Worm (Caenorhabditis elegans) whole organism, young adult: ENCODE results near the gene C44B11.6.

Source experiments
- B0019.2 ChIP-seq: fragments of 200-800 bp; sonication (Bioruptor generic); conservative IDR thresholded peaks from 2 replicates; pipeline ENCODE4 v1.3.6; 2022; ENCODE audit warnings: missing genetic modification reagents, missing genetic modification characterization, missing compliant biosample characterization
- C06A6.2 ChIP-seq: fragments of 200-800 bp; sonication (Bioruptor generic); conservative IDR thresholded peaks from 2 replicates; pipeline ENCODE4 v1.3.6; 2022; ENCODE audit warnings: missing genetic modification characterization, missing compliant biosample characterization
- C17E4.6 ChIP-seq: fragments of 200-800 bp; sonication (Bioruptor generic); IDR thresholded peaks from 2 replicates; pipeline ENCODE4 v1.3.6; 2022; ENCODE audit warnings: missing genetic modification reagents, missing genetic modification characterization, missing compliant biosample characterization
- F10E7.11 ChIP-seq: sonication (generic microtip); optimal IDR thresholded peaks from 2 replicates; lab custom pipeline; 2017; ENCODE audit warnings: mild to moderate bottlenecking, missing genetic modification characterization, moderate library complexity, missing compliant biosample characterization
- F22D6.2 ChIP-seq: sonication (generic microtip); optimal IDR thresholded peaks from 2 replicates; lab custom pipeline; 2016; ENCODE audit warnings: mild to moderate bottlenecking, missing genetic modification characterization, missing compliant biosample characterization
- F23B12.7 ChIP-seq: sonication (generic microtip); optimal IDR thresholded peaks from 2 replicates; lab custom pipeline; 2017; ENCODE audit warnings: missing genetic modification characterization, mild to moderate bottlenecking, missing compliant biosample characterization, antibody characterized with exemption, moderate library complexity; ENCODE audit not compliant: insufficient read depth
- F33H1.4 ChIP-seq: fragments of 200-800 bp; sonication (Bioruptor generic); IDR thresholded peaks from 2 replicates; pipeline ENCODE4 v1.3.6; 2022; ENCODE audit warnings: missing genetic modification reagents, missing genetic modification characterization, missing compliant biosample characterization
- F39B2.1 ChIP-seq: fragments of 200-800 bp; sonication (Bioruptor generic); IDR thresholded peaks from 2 replicates; pipeline ENCODE4 v1.3.6; 2022; ENCODE audit warnings: missing genetic modification reagents, missing genetic modification characterization, missing compliant biosample characterization
- F52B5.7 ChIP-seq: sonication (generic microtip); optimal IDR thresholded peaks from 2 replicates; lab custom pipeline; 2016; ENCODE audit warnings: mild to moderate bottlenecking, missing genetic modification characterization, missing compliant biosample characterization
- F55B11.4 ChIP-seq: sonication (generic microtip); optimal IDR thresholded peaks from 2 replicates; lab custom pipeline; 2016; ENCODE audit warnings: missing compliant biosample characterization, missing genetic modification characterization, borderline replicate concordance; ENCODE audit not compliant: insufficient read depth
- K11D2.4 ChIP-seq: fragments of 200-800 bp; sonication (Bioruptor generic); IDR thresholded peaks from 2 replicates; pipeline ENCODE4 v1.3.6; 2022; ENCODE audit warnings: missing genetic modification reagents, missing genetic modification characterization, missing compliant biosample characterization
- Y56A3A.18 ChIP-seq: fragments of 200-800 bp; sonication (Bioruptor generic); IDR thresholded peaks from 2 replicates; pipeline ENCODE4 v1.3.6; 2022; ENCODE audit warnings: missing genetic modification reagents, missing genetic modification characterization, missing compliant biosample characterization
- Y95B8A.8 ChIP-seq: fragments of 200-800 bp; sonication (Bioruptor generic); IDR thresholded peaks from 2 replicates; pipeline ENCODE4 v1.3.6; 2022; ENCODE audit warnings: missing genetic modification reagents, missing genetic modification characterization, missing compliant biosample characterization
- ZK185.1 ChIP-seq: sonication (generic microtip); optimal IDR thresholded peaks from 2 replicates; lab custom pipeline; 2016; ENCODE audit warnings: mild to moderate bottlenecking, missing genetic modification characterization, missing compliant biosample characterization; ENCODE audit not compliant: poor library complexity, severe bottlenecking
- aptf-3 ChIP-seq: fragments of 200-800 bp; sonication (Bioruptor generic); IDR thresholded peaks from 2 replicates; pipeline ENCODE4 v1.3.6; 2022; ENCODE audit warnings: missing genetic modification characterization, missing compliant biosample characterization
- atf-7 ChIP-seq: sonication (generic microtip); optimal IDR thresholded peaks from 2 replicates; lab custom pipeline; 2017; ENCODE audit warnings: mild to moderate bottlenecking, missing genetic modification characterization, missing compliant biosample characterization
- attf-3 ChIP-seq: fragments of 200-800 bp; sonication (Bioruptor generic); conservative IDR thresholded peaks from 2 replicates; pipeline ENCODE4 v1.3.6; 2022; ENCODE audit warnings: missing genetic modification reagents, missing genetic modification characterization, missing compliant biosample characterization
- attf-6 ChIP-seq: fragments of 200-800 bp; sonication (Bioruptor generic); IDR thresholded peaks from 2 replicates; pipeline ENCODE4 v1.3.6; 2022; ENCODE audit warnings: missing genetic modification reagents, missing genetic modification characterization, missing compliant biosample characterization
- cebp-2 ChIP-seq: fragments of 200-800 bp; sonication (Bioruptor generic); IDR thresholded peaks from 2 replicates; pipeline ENCODE4 v1.3.6; 2022; ENCODE audit warnings: missing genetic modification characterization, missing compliant biosample characterization
- ceh-100 ChIP-seq: fragments of 200-800 bp; sonication (Bioruptor generic); IDR thresholded peaks from 2 replicates; pipeline ENCODE4 v1.3.6; 2022; ENCODE audit warnings: missing genetic modification reagents, missing genetic modification characterization, missing compliant biosample characterization
- ceh-27 ChIP-seq: fragments of 200-800 bp; sonication (Bioruptor generic); optimal IDR thresholded peaks from 2 replicates; lab custom pipeline; 2018; ENCODE audit warnings: mild to moderate bottlenecking, missing genetic modification characterization, moderate library complexity, missing compliant biosample characterization
- ceh-58 ChIP-seq: fragments of 200-800 bp; sonication (Bioruptor generic); IDR thresholded peaks from 2 replicates; pipeline ENCODE4 v1.3.6; 2022; ENCODE audit warnings: missing genetic modification characterization, missing compliant biosample characterization
- ceh-79 ChIP-seq: sonication (generic microtip); optimal IDR thresholded peaks from 2 replicates; lab custom pipeline; 2017; ENCODE audit warnings: mild to moderate bottlenecking, missing genetic modification characterization, missing compliant biosample characterization
- ceh-91 ChIP-seq: fragments of 200-800 bp; sonication (Bioruptor generic); IDR thresholded peaks from 2 replicates; pipeline ENCODE4 v1.3.6; 2022; ENCODE audit warnings: missing genetic modification reagents, missing genetic modification characterization, missing compliant biosample characterization
- dox-1 ChIP-seq: fragments of 200-800 bp; sonication (Bioruptor generic); IDR thresholded peaks from 2 replicates; pipeline ENCODE4 v1.3.6; 2022; ENCODE audit warnings: missing genetic modification reagents, missing genetic modification characterization, missing compliant biosample characterization
- dpff-1 ChIP-seq: sonication (generic microtip); optimal IDR thresholded peaks from 2 replicates; lab custom pipeline; 2017; ENCODE audit warnings: mild to moderate bottlenecking, missing genetic modification characterization, missing compliant biosample characterization
- egl-44 ChIP-seq: fragments of 200-800 bp; sonication (Bioruptor generic); IDR thresholded peaks from 2 replicates; pipeline ENCODE4 v1.3.6; 2022; ENCODE audit warnings: missing genetic modification reagents, missing genetic modification characterization, missing compliant biosample characterization
- egrh-3 ChIP-seq: fragments of 200-800 bp; sonication (Bioruptor generic); IDR thresholded peaks from 2 replicates; pipeline ENCODE4 v1.3.6; 2022; ENCODE audit warnings: missing genetic modification reagents, missing genetic modification characterization, missing compliant biosample characterization
- hmg-1.2 ChIP-seq: fragments of 200-800 bp; sonication (Bioruptor generic); IDR thresholded peaks from 2 replicates; pipeline ENCODE4 v1.3.6; 2022; ENCODE audit warnings: missing genetic modification reagents, missing genetic modification characterization, missing compliant biosample characterization
- lag-1 ChIP-seq: fragments of 200-800 bp; sonication (Bioruptor generic); IDR thresholded peaks from 2 replicates; pipeline ENCODE4 v1.3.6; 2022; ENCODE audit warnings: missing genetic modification reagents, missing genetic modification characterization, missing compliant biosample characterization
- lsl-1 ChIP-seq: fragments of 200-800 bp; sonication (Bioruptor generic); optimal IDR thresholded peaks from 2 replicates; lab custom pipeline; 2018; ENCODE audit warnings: mild to moderate bottlenecking, missing genetic modification characterization, moderate library complexity, missing compliant biosample characterization
- lsy-27 ChIP-seq: sonication (generic microtip); optimal IDR thresholded peaks from 2 replicates; lab custom pipeline; 2017; ENCODE audit warnings: missing genetic modification characterization, mild to moderate bottlenecking, missing compliant biosample characterization, antibody characterized with exemption, missing genotype, borderline replicate concordance; ENCODE audit not compliant: insufficient read depth
- madf-8 ChIP-seq: fragments of 200-800 bp; sonication (Bioruptor generic); conservative IDR thresholded peaks from 2 replicates; pipeline ENCODE4 v1.3.6; 2022; ENCODE audit warnings: missing genetic modification reagents, missing genetic modification characterization, missing compliant biosample characterization
- mcd-1 ChIP-seq: fragments of 200-800 bp; sonication (Bioruptor generic); IDR thresholded peaks from 2 replicates; pipeline ENCODE4 v1.3.6; 2022; ENCODE audit warnings: missing genetic modification reagents, missing genetic modification characterization, missing compliant biosample characterization
- mel-28 ChIP-seq: sonication (generic microtip); optimal IDR thresholded peaks from 2 replicates; lab custom pipeline; 2016; ENCODE audit warnings: borderline replicate concordance, mild to moderate bottlenecking, missing genetic modification characterization, missing compliant biosample characterization
- nfya-1 ChIP-seq: sonication (generic microtip); optimal IDR thresholded peaks from 2 replicates; lab custom pipeline; 2017; ENCODE audit warnings: antibody characterized with exemption, missing compliant biosample characterization, missing genetic modification characterization, borderline replicate concordance; ENCODE audit not compliant: insufficient read depth
- nhr-27 ChIP-seq: fragments of 200-800 bp; sonication (Bioruptor generic); optimal IDR thresholded peaks from 2 replicates; lab custom pipeline; 2018; ENCODE audit warnings: mild to moderate bottlenecking, missing genetic modification characterization, moderate library complexity, missing compliant biosample characterization
- nhr-90 ChIP-seq: sonication (generic microtip); optimal IDR thresholded peaks from 2 replicates; lab custom pipeline; 2016; ENCODE audit warnings: missing genotype, mild to moderate bottlenecking, missing genetic modification characterization, missing compliant biosample characterization
- pbrm-1 ChIP-seq: fragments of 200-800 bp; sonication (Bioruptor generic); IDR thresholded peaks from 2 replicates; pipeline ENCODE4 v1.3.6; 2022; ENCODE audit warnings: missing genetic modification reagents, missing genetic modification characterization, missing compliant biosample characterization
- rcor-1 ChIP-seq: fragments of 200-800 bp; sonication (Bioruptor generic); IDR thresholded peaks from 2 replicates; pipeline ENCODE4 v1.3.6; 2022; ENCODE audit warnings: missing genetic modification reagents, missing genetic modification characterization, missing compliant biosample characterization
- snpc-1.1 ChIP-seq: sonication (generic microtip); optimal IDR thresholded peaks from 2 replicates; lab custom pipeline; 2017; ENCODE audit warnings: missing genetic modification characterization, mild to moderate bottlenecking, missing compliant biosample characterization, antibody characterized with exemption, moderate library complexity, missing genotype, missing genetic modification reagents; ENCODE audit not compliant: insufficient read depth
- snpc-3.4 ChIP-seq: sonication (generic microtip); optimal IDR thresholded peaks from 2 replicates; lab custom pipeline; 2017; ENCODE audit warnings: missing genetic modification characterization, mild to moderate bottlenecking, missing compliant biosample characterization, antibody characterized with exemption, moderate library complexity, missing genotype, missing genetic modification reagents
- sptf-2 ChIP-seq: fragments of 200-800 bp; sonication (Bioruptor generic); optimal IDR thresholded peaks from 2 replicates; lab custom pipeline; 2018; ENCODE audit warnings: mild to moderate bottlenecking, missing genetic modification characterization, missing compliant biosample characterization
- tlf-1 ChIP-seq: fragments of 200-800 bp; sonication (Bioruptor generic); optimal IDR thresholded peaks from 2 replicates; lab custom pipeline; 2018; ENCODE audit warnings: mild to moderate bottlenecking, missing genetic modification characterization, missing compliant biosample characterization
- ztf-18 ChIP-seq: sonication (generic microtip); optimal IDR thresholded peaks from 2 replicates; lab custom pipeline; 2016; ENCODE audit warnings: missing genotype, mild to moderate bottlenecking, missing genetic modification characterization, missing compliant biosample characterization
- ztf-25 ChIP-seq: fragments of 200-800 bp; sonication (Bioruptor generic); IDR thresholded peaks from 2 replicates; pipeline ENCODE4 v1.3.6; 2022; ENCODE audit warnings: missing genetic modification reagents, missing genetic modification characterization, missing compliant biosample characterization

C44B11.6 gene

DNA sequence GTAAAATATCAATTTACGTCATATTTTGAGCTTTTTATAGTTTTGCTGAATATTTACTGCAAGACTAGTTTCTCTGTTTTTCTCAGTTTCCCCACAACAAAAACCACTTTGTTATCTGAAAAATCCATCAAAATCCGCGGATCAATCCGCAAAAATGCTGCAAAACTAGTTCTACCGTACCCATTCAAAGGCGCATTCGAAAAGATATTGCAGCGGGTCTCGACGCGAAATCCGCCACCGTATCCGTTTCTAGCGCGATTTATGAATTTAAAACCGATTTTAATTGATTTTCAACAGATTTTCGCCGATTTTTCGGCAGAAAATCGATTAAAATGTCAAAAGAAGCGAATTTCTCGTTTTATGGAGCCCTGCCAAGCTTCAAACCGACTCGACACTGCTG, 18.4 kb downstream of the C44B11.6 start, which contains the start of gene R148.4 (continued):
- TF ChIP-seq snpc-3.4 (tag; lab: Kevin White, UChicago) (peak; percentile 58), dox-1 (GFP tag; lab: Robert Waterston, UW) (peak; percentile 73), pbrm-1 (peak; percentile 61; the same call in 1 of the 2 replicates), rcor-1 (0 out of 2 replicates have a peak, but pooled peaks have one; percentile 25), ZK185.1 (tag; lab: Kevin White, UChicago) (no peak), Y95B8A.8 (no peak), hmg-1.2 (GFP tag; lab: Robert Waterston, UW) (peak; percentile 50), egrh-3 (GFP tag; lab: Robert Waterston, UW) (no peak), snpc-1.1 (tag; lab: Kevin White, UChicago) (no peak), madf-8 (GFP tag; lab: Robert Waterston, UW) (peak; percentile 89), attf-3 (GFP tag; lab: Robert Waterston, UW) (no peak), lsy-27 (tag; lab: Kevin White, UChicago) (no peak), attf-6 (GFP tag; lab: Robert Waterston, UW) (no peak), lsl-1 (GFP tag; lab: Kevin White, UChicago) (peak; percentile 98), ceh-91 (GFP tag; lab: Robert Waterston, UW) (peak; percentile 88), egl-44 (GFP tag; lab: Robert Waterston, UW) (no peak), mcd-1 (GFP tag; lab: Robert Waterston, UW) (peak; percentile 63)

DNA sequence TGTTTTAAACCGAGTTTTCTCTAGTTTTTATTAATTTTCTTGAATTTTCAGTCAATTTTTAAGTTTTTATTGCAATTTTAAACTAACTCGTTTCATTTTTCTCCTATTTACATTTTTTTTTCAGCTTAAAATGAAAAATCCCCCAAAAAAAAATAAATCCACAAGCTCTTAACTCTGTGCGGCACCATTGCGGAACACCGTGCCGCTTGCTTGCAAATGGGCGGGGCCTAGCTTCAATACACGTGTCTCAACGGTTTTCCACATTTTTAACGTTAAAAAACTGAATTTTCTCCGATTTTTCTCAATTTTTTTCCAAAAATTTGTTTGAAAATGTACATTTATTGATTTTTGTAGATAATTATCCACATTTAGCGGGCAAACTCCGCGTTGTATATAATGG, 22.0 kb downstream of the C44B11.6 start, which contains the start of gene R148.3:
TSS of gene R148.3 (plus strand) at position 347 of the 400 bp plus-strand sequence.
- peak; percentile 73 for TF ChIP-seq ztf-18 (tag; lab: Kevin White, UChicago)
- peak; percentile 44; the same call in 1 of the 2 replicates for TF ChIP-seq pbrm-1
- no peak for TF ChIP-seq F55B11.4 (tag; lab: Kevin White, UChicago)
- TF ChIP-seq sptf-2 (GFP tag; lab: Kevin White, UChicago), result no peak
- no peak for TF ChIP-seq F23B12.7 (tag; lab: Kevin White, UChicago)
- TF ChIP-seq snpc-3.4 (tag; lab: Kevin White, UChicago), result peak; percentile 48
- no peak for TF ChIP-seq F10E7.11 (tag; lab: Kevin White, UChicago)
- no peak for TF ChIP-seq mel-28
- no peak for TF ChIP-seq Y56A3A.18 (GFP tag; lab: Robert Waterston, UW)
- no peak for TF ChIP-seq tlf-1
- no peak for TF ChIP-seq ceh-58 (GFP tag; lab: Robert Waterston, UW)
- TF ChIP-seq ceh-27, result no peak
- 0 out of 2 replicates have a peak, but pooled peaks have one; percentile 16 for TF ChIP-seq K11D2.4 (GFP tag; lab: Robert Waterston, UW)
- TF ChIP-seq lag-1 (GFP tag; lab: Robert Waterston, UW), result no peak
- no peak for TF ChIP-seq dpff-1 (tag; lab: Kevin White, UChicago)
- TF ChIP-seq F33H1.4 (GFP tag; lab: Robert Waterston, UW), result peak; percentile 49
- TF ChIP-seq aptf-3 (GFP tag; lab: Robert Waterston, UW), result no peak
- TF ChIP-seq B0019.2 (GFP tag; lab: Robert Waterston, UW), result 0 out of 2 replicates have a peak, but pooled peaks have one; percentile 30
- no peak for TF ChIP-seq Y95B8A.8
- no peak for TF ChIP-seq nhr-90 (tag; lab: Kevin White, UChicago)
- TF ChIP-seq nhr-27 (tag; lab: Kevin White, UChicago), result no peak
- no peak for TF ChIP-seq F52B5.7
- TF ChIP-seq ceh-100 (GFP tag; lab: Robert Waterston, UW), result no peak
- no peak for TF ChIP-seq F39B2.1 (GFP tag; lab: Robert Waterston, UW)
- TF ChIP-seq ceh-79 (tag; lab: Kevin White, UChicago), result no peak
- TF ChIP-seq atf-7 (tag; lab: Kevin White, UChicago), result no peak
- peak; percentile 75 for TF ChIP-seq C06A6.2
- no peak for TF ChIP-seq F22D6.2 (tag; lab: Kevin White, UChicago)
- TF ChIP-seq ztf-25 (GFP tag; lab: Robert Waterston, UW), result no peak
- TF ChIP-seq cebp-2 (GFP tag; lab: Robert Waterston, UW), result no peak
- no peak for TF ChIP-seq C17E4.6
- no peak for TF ChIP-seq nfya-1 (tag; lab: Kevin White, UChicago)
